Worm (Caenorhabditis elegans) whole organism, midembryonic: Measurements from ENCODE around the gene Y73C8C.4.

Experiments
- T22C8.4 ChIP-seq: fragments of 200-800 bp; sonication (Bioruptor generic); IDR thresholded peaks from 2 replicates; pipeline ENCODE4 v1.3.6; 2022; ENCODE audit warnings: missing genetic modification characterization, missing compliant biosample characterization
- cog-1 ChIP-seq: sonication (generic microtip); optimal IDR thresholded peaks from 2 replicates; lab custom pipeline; 2016; ENCODE audit warnings: missing genetic modification characterization, missing compliant biosample characterization
- flt-1 ChIP-seq: fragments of 200-800 bp; sonication (Bioruptor generic); IDR thresholded peaks from 2 replicates; pipeline ENCODE4 v1.3.6; 2022; ENCODE audit warnings: missing genetic modification characterization, missing compliant biosample characterization
- klf-2 ChIP-seq: fragments of 200-800 bp; sonication (Bioruptor generic); conservative IDR thresholded peaks from 2 replicates; pipeline ENCODE4 v1.3.6; 2022; ENCODE audit warnings: missing genetic modification reagents, missing genetic modification characterization, missing compliant biosample characterization
- med-1 ChIP-seq: sonication (generic microtip); optimal IDR thresholded peaks from 2 replicates; lab custom pipeline; 2017; ENCODE audit warnings: missing genetic modification characterization, mild to moderate bottlenecking, missing compliant biosample characterization, antibody characterized with exemption, missing genetic modification reagents; ENCODE audit not compliant: insufficient read depth
- ref-1 ChIP-seq: fragments of 200-800 bp; sonication (Bioruptor generic); conservative IDR thresholded peaks from 2 replicates; pipeline ENCODE4 v1.3.6; 2022; ENCODE audit warnings: missing genetic modification reagents, missing genetic modification characterization, missing compliant biosample characterization
- tab-1 ChIP-seq: fragments of 200-800 bp; sonication (Bioruptor generic); IDR thresholded peaks from 2 replicates; pipeline ENCODE4 v1.3.6; 2022; ENCODE audit warnings: missing genetic modification characterization, missing compliant biosample characterization
- ztf-23 ChIP-seq: fragments of 200-800 bp; sonication (Bioruptor generic); IDR thresholded peaks from 2 replicates; pipeline ENCODE4 v1.3.6; 2022; ENCODE audit warnings: missing genetic modification reagents, missing genetic modification characterization, missing compliant biosample characterization
- ztf-29 ChIP-seq: fragments of 200-800 bp; sonication (Bioruptor generic); IDR thresholded peaks from 2 replicates; pipeline ENCODE4 v1.3.6; 2022; ENCODE audit warnings: missing genetic modification reagents, missing genetic modification characterization, missing compliant biosample characterization

Y73C8C.4 gene

ce11 chrV:3124912-3125311, 23.0 kb upstream of the Y73C8C.4 start, which contains the start of gene Y73C8C.12:
Gene Y73C8C.12, plus strand, starts transcription at chrV:3125212.
- TF ChIP-seq klf-2 (no peak), flt-1 (GFP tag; lab: Robert Waterston, UW) (no peak), ref-1 (GFP tag; lab: Robert Waterston, UW) (no peak), cog-1 (tag; lab: Kevin White, UChicago) (no peak), med-1 (no peak), tab-1 (GFP tag; lab: Robert Waterston, UW) (no peak), ztf-23 (GFP tag; lab: Robert Waterston, UW) (no peak), ztf-29 (no peak), T22C8.4 (GFP tag; lab: Robert Waterston, UW) (no peak)

ce11 chrV:3122403-3122802, 20.5 kb upstream of the Y73C8C.4 start:
- no peak for TF ChIP-seq cog-1 (tag; lab: Kevin White, UChicago)
- TF ChIP-seq ztf-29: no peak

ce11 chrV:3121743-3122142, 19.8 kb upstream of the Y73C8C.4 start, which contains the start of gene srt-56:
Gene srt-56, minus strand, starts transcription at chrV:3121843.
- no peak for TF ChIP-seq cog-1 (tag; lab: Kevin White, UChicago)

ce11 chrV:3119185-3119584, 17.2 kb upstream of the Y73C8C.4 start:
- no peak for TF ChIP-seq ref-1 (GFP tag; lab: Robert Waterston, UW)
- TF ChIP-seq T22C8.4 (GFP tag; lab: Robert Waterston, UW): no peak
- TF ChIP-seq tab-1 (GFP tag; lab: Robert Waterston, UW): no peak
- TF ChIP-seq cog-1 (tag; lab: Kevin White, UChicago): no peak
- no peak for TF ChIP-seq klf-2
- no peak for TF ChIP-seq ztf-23 (GFP tag; lab: Robert Waterston, UW)
- no peak for TF ChIP-seq flt-1 (GFP tag; lab: Robert Waterston, UW)
- TF ChIP-seq med-1: no peak
- TF ChIP-seq ztf-29: no peak

- TF ChIP-seq cog-1 (tag; lab: Kevin White, UChicago) (no peak), T22C8.4 (GFP tag; lab: Robert Waterston, UW) (no peak), tab-1 (GFP tag; lab: Robert Waterston, UW) (no peak), ztf-29 (no peak), ref-1 (GFP tag; lab: Robert Waterston, UW) (no peak)
Measured at ce11 chrV:3118167-3118566, 16.2 kb upstream of the Y73C8C.4 start, which contains the start of gene clec-210. Gene clec-210, plus strand, starts transcription at chrV:3118377.

ce11 chrV:3114973-3115372, 13.0 kb upstream of the Y73C8C.4 start, which contains the start of gene Y73C8C.3:
Gene Y73C8C.3, plus strand, starts transcription at chrV:3115273.
- no peak for TF ChIP-seq cog-1 (tag; lab: Kevin White, UChicago)
- no peak for TF ChIP-seq med-1
- no peak for TF ChIP-seq ztf-23 (GFP tag; lab: Robert Waterston, UW)
- no peak for TF ChIP-seq tab-1 (GFP tag; lab: Robert Waterston, UW)
- no peak for TF ChIP-seq flt-1 (GFP tag; lab: Robert Waterston, UW)
- TF ChIP-seq klf-2: no peak
- TF ChIP-seq ztf-29: no peak
- TF ChIP-seq T22C8.4 (GFP tag; lab: Robert Waterston, UW): no peak
- TF ChIP-seq ref-1 (GFP tag; lab: Robert Waterston, UW): no peak

- TF ChIP-seq ztf-23 (GFP tag; lab: Robert Waterston, UW) (no peak), klf-2 (no peak), T22C8.4 (GFP tag; lab: Robert Waterston, UW) (no peak), flt-1 (GFP tag; lab: Robert Waterston, UW) (no peak), ref-1 (GFP tag; lab: Robert Waterston, UW) (no peak), tab-1 (GFP tag; lab: Robert Waterston, UW) (no peak), ztf-29 (no peak), med-1 (no peak), cog-1 (tag; lab: Kevin White, UChicago) (no peak)
Measured at ce11 chrV:3113751-3114150, 11.8 kb upstream of the Y73C8C.4 start, which contains the start of gene Y73C8C.8. Gene Y73C8C.8, minus strand, starts transcription at chrV:3113851.

- TF ChIP-seq med-1 (no peak), ztf-23 (GFP tag; lab: Robert Waterston, UW) (no peak), T22C8.4 (GFP tag; lab: Robert Waterston, UW) (no peak), ref-1 (GFP tag; lab: Robert Waterston, UW) (no peak), flt-1 (GFP tag; lab: Robert Waterston, UW) (no peak), tab-1 (GFP tag; lab: Robert Waterston, UW) (no peak), klf-2 (no peak), cog-1 (tag; lab: Kevin White, UChicago) (no peak), ztf-29 (no peak)
Measured at ce11 chrV:3112198-3112597, 10.2 kb upstream of the Y73C8C.4 start.

- no peak for TF ChIP-seq klf-2
- TF ChIP-seq ztf-29: no peak
- no peak for TF ChIP-seq T22C8.4 (GFP tag; lab: Robert Waterston, UW)
- no peak for TF ChIP-seq cog-1 (tag; lab: Kevin White, UChicago)
- no peak for TF ChIP-seq ref-1 (GFP tag; lab: Robert Waterston, UW)
- TF ChIP-seq med-1: no peak
- no peak for TF ChIP-seq tab-1 (GFP tag; lab: Robert Waterston, UW)
- TF ChIP-seq ztf-23 (GFP tag; lab: Robert Waterston, UW): no peak
- no peak for TF ChIP-seq flt-1 (GFP tag; lab: Robert Waterston, UW)
Measured at ce11 chrV:3107450-3107849, 5.5 kb upstream of the Y73C8C.4 start, which contains the start of gene str-68. Gene str-68, minus strand, starts transcription at chrV:3107550.

- TF ChIP-seq tab-1 (GFP tag; lab: Robert Waterston, UW) (no peak), T22C8.4 (GFP tag; lab: Robert Waterston, UW) (no peak), cog-1 (tag; lab: Kevin White, UChicago) (no peak), ztf-29 (no peak), flt-1 (GFP tag; lab: Robert Waterston, UW) (no peak), med-1 (no peak), ztf-23 (GFP tag; lab: Robert Waterston, UW) (no peak), ref-1 (GFP tag; lab: Robert Waterston, UW) (no peak), klf-2 (no peak)
Measured at ce11 chrV:3106785-3107184, 4.8 kb upstream of the Y73C8C.4 start.
